Fruit fly (Drosophila melanogaster) whole organism: ENCODE data around the gene CG31717.

Experiments
- EcR ChIP-seq, 2 experiments: fragments of >200 bp; optimal IDR thresholded peaks; 2 replicates each; lab custom pipeline; 2017; ENCODE audit warnings: missing biosample characterization in 2 of 2, missing genetic modification characterization in 2 of 2, missing genetic modification reagents in 2 of 2
- psq ChIP-seq: fragments of >200 bp; optimal IDR thresholded peaks from 2 replicates; lab custom pipeline; 2017

DNA sequence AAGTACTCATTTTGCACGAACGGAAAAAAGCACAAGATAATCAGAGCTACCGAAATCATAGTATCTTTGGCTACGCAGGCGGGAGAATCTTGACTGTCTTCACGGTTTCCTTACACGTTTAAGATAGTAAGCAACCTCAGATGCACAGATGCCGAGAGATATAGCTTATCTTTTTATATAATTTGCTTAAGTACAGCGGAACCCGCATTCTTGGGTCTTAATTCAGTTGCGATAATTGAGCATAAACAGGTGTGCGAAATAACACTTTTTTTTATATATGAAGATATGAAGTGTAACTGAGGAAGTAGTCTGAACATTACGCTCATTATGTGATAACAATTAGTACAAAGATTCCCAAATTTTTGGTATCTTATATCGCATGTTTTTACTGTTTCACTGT lies 30.2 kb downstream of the CG31717 start, which contains the start of gene CG34043:
- TF ChIP-seq psq (lab: Kevin White, UChicago) (no peak), EcR (GFP tag; optimal IDR thresholded peaks at IDR 0.05; lab: Kevin White, UChicago) (no peak)
